Worm (Caenorhabditis elegans) whole organism, L4 larva: Measurements from ENCODE around the gene pptr-1.

Experiments used
- aha-1 ChIP-seq: fragments of 150-350 bp; peaks from one replicate; lab custom pipeline; 2014; ENCODE audit warnings: missing biosample characterization, missing genetic modification characterization
- ces-1 ChIP-seq: fragments of 150-350 bp; sonication (generic microtip); optimal IDR thresholded peaks from 4 replicates; lab custom pipeline; 2014; ENCODE audit warnings: missing biosample characterization, missing genetic modification reagents, missing genetic modification characterization
- duxl-1 ChIP-seq: sonication (generic microtip); optimal IDR thresholded peaks from 2 replicates; lab custom pipeline; 2016; ENCODE audit warnings: mild to moderate bottlenecking, missing genetic modification characterization, moderate library complexity, missing compliant biosample characterization; ENCODE audit not compliant: poor library complexity
- fos-1 ChIP-seq: fragments of 150-350 bp; optimal IDR thresholded peaks from 2 replicates; lab custom pipeline; 2014; ENCODE audit warnings: missing biosample characterization, missing genetic modification characterization
- lin-38 ChIP-seq: fragments of 200-800 bp; sonication (Bioruptor generic); IDR thresholded peaks from 2 replicates; pipeline ENCODE4 v1.3.6; 2022; ENCODE audit warnings: missing genetic modification reagents, missing genetic modification characterization, missing compliant biosample characterization
- mdl-1 ChIP-seq, 2 experiments: fragments of 150-350 bp in 1 of 2; sonication (generic microtip) in 1 of 2; optimal IDR thresholded peaks; 2 replicates each; lab custom pipeline; 2014 to 2017; ENCODE audit warnings: missing biosample characterization in 2 of 2, missing genetic modification characterization in 2 of 2
- mdt-29 ChIP-seq: fragments of 200-800 bp; sonication (Bioruptor generic); IDR thresholded peaks from 2 replicates; pipeline ENCODE4 v1.3.6; 2022; ENCODE audit warnings: missing genetic modification reagents, missing genetic modification characterization, missing compliant biosample characterization
- nhr-77 ChIP-seq: fragments of 150-350 bp; optimal IDR thresholded peaks from 2 replicates; lab custom pipeline; 2014; ENCODE audit warnings: missing biosample characterization, missing genetic modification characterization
- pqm-1 ChIP-seq: sonication (generic microtip); optimal IDR thresholded peaks from 2 replicates; lab custom pipeline; 2017; ENCODE audit warnings: missing biosample characterization, missing genetic modification characterization
- saeg-2 ChIP-seq: fragments of 200-800 bp; sonication (Bioruptor generic); IDR thresholded peaks from 2 replicates; pipeline ENCODE4 v1.3.6; 2022; ENCODE audit warnings: missing genetic modification reagents, missing genetic modification characterization, missing compliant biosample characterization
- spr-3 ChIP-seq: fragments of 200-800 bp; sonication (Bioruptor generic); optimal IDR thresholded peaks from 2 replicates; lab custom pipeline; 2018; ENCODE audit warnings: mild to moderate bottlenecking, missing genetic modification characterization, missing compliant biosample characterization
- ztf-11 ChIP-seq: fragments of 150-350 bp; optimal IDR thresholded peaks from 2 replicates; lab custom pipeline; 2014; ENCODE audit warnings: missing biosample characterization, missing genetic modification characterization

- TF ChIP-seq ces-1 (GFP tag; lab: Kevin White, UChicago) = no peak
- TF ChIP-seq duxl-1 (tag; lab: Kevin White, UChicago) = no peak
- no peak for TF ChIP-seq ztf-11 (tag; lab: Kevin White, UChicago)
- TF ChIP-seq fos-1 (tag; lab: Kevin White, UChicago) = no peak
- TF ChIP-seq aha-1 (tag; lab: Kevin White, UChicago) = no peak
- TF ChIP-seq saeg-2 (GFP tag; lab: Robert Waterston, UW) = no peak
- no peak for TF ChIP-seq spr-3 (GFP tag; lab: Kevin White, UChicago)
- TF ChIP-seq pqm-1 = peak; percentile 48
- no peak for TF ChIP-seq lin-38 (GFP tag; lab: Robert Waterston, UW)
- no peak for TF ChIP-seq mdt-29 (GFP tag; lab: Robert Waterston, UW)
- peak in 1 of 2 experiments; percentile 28 for TF ChIP-seq mdl-1 (tag; optimal IDR thresholded peaks at IDR 0.05; lab: Kevin White, UChicago)
- no peak for TF ChIP-seq nhr-77
Observed at ce11 chrV:16357253-16357652, at the start of gene pptr-1.
